Fruit fly (Drosophila melanogaster) whole organism, embryonic: ENCODE results near the gene Jon66Cii.
A peak's percentile ranks its signal among the peaks of the same experiment; 100 is the strongest.

Experiments used
- Adf1 ChIP-seq: fragments of 200-800 bp; sonication (Bioruptor generic); IDR thresholded peaks from 2 replicates; pipeline ENCODE4 v1.3.6; 2022; ENCODE audit warnings: missing biosample characterization, missing genetic modification characterization
- Asciz ChIP-seq: fragments of 200-800 bp; sonication (Bioruptor generic); optimal IDR thresholded peaks from 2 replicates; lab custom pipeline; 2017; ENCODE audit warnings: missing biosample characterization, mild to moderate bottlenecking, missing genetic modification characterization, missing genetic modification reagents
- Atf6 ChIP-seq: fragments of 200-800 bp; sonication (Bioruptor generic); IDR thresholded peaks from 2 replicates; pipeline ENCODE4 v1.3.6; 2022; ENCODE audit warnings: missing biosample characterization, missing genetic modification characterization
- C15 ChIP-seq: fragments of 200-800 bp; sonication (Bioruptor generic); IDR thresholded peaks from 3 replicates; pipeline ENCODE4 v1.3.6; 2022; ENCODE audit warnings: missing biosample characterization, missing genetic modification characterization
- CG10366 ChIP-seq: fragments of 200-800 bp; sonication (Bioruptor generic); IDR thresholded peaks from 2 replicates; pipeline ENCODE4 v1.3.6; 2022; ENCODE audit warnings: missing biosample characterization, missing genetic modification characterization
- CG11504 ChIP-seq: fragments of 200-800 bp; sonication (Bioruptor generic); optimal IDR thresholded peaks from 3 replicates; lab custom pipeline; 2019; ENCODE audit warnings: missing biosample characterization, mild to moderate bottlenecking, missing genetic modification characterization, moderate library complexity
- CG11696 ChIP-seq: fragments of 200-800 bp; sonication (Bioruptor generic); IDR thresholded peaks from 2 replicates; pipeline ENCODE4 v1.3.6; 2022; ENCODE audit warnings: missing biosample characterization, missing genetic modification characterization
- CG13287 ChIP-seq: fragments of 200-800 bp; sonication (Bioruptor generic); IDR thresholded peaks from 2 replicates; pipeline ENCODE4 v1.3.6; 2022; ENCODE audit warnings: missing biosample characterization, missing genetic modification characterization; ENCODE audit not compliant: partially characterized antibody
- CG13624 ChIP-seq: fragments of 200-800 bp; sonication (Bioruptor generic); optimal IDR thresholded peaks from 2 replicates; lab custom pipeline; 2016; ENCODE audit warnings: missing biosample characterization, missing genetic modification characterization
- CG14710 ChIP-seq: fragments of 200-800 bp; sonication (Bioruptor generic); optimal IDR thresholded peaks from 3 replicates; lab custom pipeline; 2019; ENCODE audit warnings: missing biosample characterization, mild to moderate bottlenecking, missing genetic modification characterization, moderate library complexity
- CG16779 ChIP-seq: fragments of 200-800 bp; sonication (Bioruptor generic); IDR thresholded peaks from 2 replicates; pipeline ENCODE4 v1.3.6; 2022; ENCODE audit warnings: missing biosample characterization, missing genetic modification characterization
- CG16815 ChIP-seq: fragments of 200-800 bp; sonication (Bioruptor generic); optimal IDR thresholded peaks from 3 replicates; lab custom pipeline; 2017; ENCODE audit warnings: missing biosample characterization, mild to moderate bottlenecking, missing genetic modification characterization
- CG16863 ChIP-seq: fragments of 200-800 bp; sonication (Bioruptor generic); optimal IDR thresholded peaks from 3 replicates; lab custom pipeline; 2016; ENCODE audit warnings: missing biosample characterization, missing genetic modification characterization
- CG17612 ChIP-seq: fragments of 200-800 bp; sonication (Bioruptor generic); IDR thresholded peaks from 2 replicates; pipeline ENCODE4 v1.3.6; 2022; ENCODE audit warnings: missing biosample characterization, missing genetic modification characterization
- CG17829 ChIP-seq: fragments of 200-800 bp; optimal IDR thresholded peaks from 2 replicates; lab custom pipeline; 2019; ENCODE audit warnings: missing biosample characterization, mild to moderate bottlenecking, missing genetic modification characterization, moderate library complexity
- CG2678 ChIP-seq: fragments of 200-800 bp; sonication (Bioruptor generic); optimal IDR thresholded peaks from 3 replicates; lab custom pipeline; 2019; ENCODE audit warnings: missing biosample characterization, mild to moderate bottlenecking, missing genetic modification characterization, moderate library complexity
- CG32532 ChIP-seq: fragments of 200-800 bp; sonication (Bioruptor generic); IDR thresholded peaks from 2 replicates; pipeline ENCODE4 v1.3.6; 2022; ENCODE audit warnings: missing biosample characterization, missing genetic modification characterization
- CG34224 ChIP-seq: fragments of 200-800 bp; sonication (Bioruptor generic); IDR thresholded peaks from 3 replicates; pipeline ENCODE4 v1.3.6; 2022; ENCODE audit warnings: missing biosample characterization, missing genetic modification characterization; ENCODE audit not compliant: partially characterized antibody
- CG34376 ChIP-seq: fragments of 200-800 bp; sonication (Bioruptor generic); optimal IDR thresholded peaks from 2 replicates; lab custom pipeline; 2018; ENCODE audit warnings: missing biosample characterization, mild to moderate bottlenecking, missing genetic modification characterization
- CG3838 ChIP-seq: fragments of 200-800 bp; sonication (Bioruptor generic); optimal IDR thresholded peaks from 3 replicates; lab custom pipeline; 2016; ENCODE audit warnings: missing biosample characterization, missing genetic modification characterization
- CG6654 ChIP-seq: fragments of 200-800 bp; sonication (Bioruptor generic); optimal IDR thresholded peaks from 2 replicates; lab custom pipeline; 2017; ENCODE audit warnings: missing biosample characterization, mild to moderate bottlenecking, missing genetic modification characterization
- CG8281 ChIP-seq: fragments of 200-800 bp; sonication (Bioruptor generic); optimal IDR thresholded peaks from 2 replicates; lab custom pipeline; 2018; ENCODE audit warnings: missing biosample characterization, mild to moderate bottlenecking, missing genetic modification characterization, moderate library complexity
- Dref ChIP-seq: fragments of 200-800 bp; sonication (Bioruptor generic); IDR thresholded peaks from 2 replicates; pipeline ENCODE4 v1.3.6; 2022; ENCODE audit warnings: missing biosample characterization, missing genetic modification characterization
- ERR ChIP-seq: fragments of 200-800 bp; sonication (Bioruptor generic); optimal IDR thresholded peaks from 2 replicates; lab custom pipeline; 2016; ENCODE audit warnings: missing biosample characterization, missing genetic modification characterization
- Elba2 ChIP-seq: fragments of 200-800 bp; sonication (Bioruptor generic); optimal IDR thresholded peaks from 3 replicates; lab custom pipeline; 2016; ENCODE audit warnings: missing biosample characterization, missing genetic modification characterization
- Hmx ChIP-seq: fragments of 200-800 bp; sonication (Bioruptor generic); optimal IDR thresholded peaks from 2 replicates; lab custom pipeline; 2016; ENCODE audit warnings: missing biosample characterization, missing genetic modification characterization
- Hr51 ChIP-seq, 2 experiments: fragments of 200-800 bp; sonication (Bioruptor generic); optimal IDR thresholded peaks; 2 replicates in 1 of 2; 3 replicates in 1 of 2; lab custom pipeline; 2016 to 2018; ENCODE audit warnings: missing biosample characterization in 2 of 2, missing genetic modification characterization in 2 of 2, mild to moderate bottlenecking in 1 of 2, moderate library complexity in 1 of 2
- Jarid2 ChIP-seq: fragments of 200-800 bp; sonication (Bioruptor generic); optimal IDR thresholded peaks from 3 replicates; lab custom pipeline; 2017; ENCODE audit warnings: mild to moderate bottlenecking, missing biosample characterization, missing genetic modification reagents, missing genetic modification characterization
- Oli ChIP-seq: fragments of 200-800 bp; sonication (Bioruptor generic); optimal IDR thresholded peaks from 2 replicates; lab custom pipeline; 2018; ENCODE audit warnings: missing biosample characterization, mild to moderate bottlenecking, missing genetic modification characterization, moderate library complexity
- Optix ChIP-seq: fragments of 200-800 bp; sonication (Bioruptor generic); IDR thresholded peaks from 3 replicates; pipeline ENCODE4 v1.3.6; 2022; ENCODE audit warnings: missing biosample characterization, missing genetic modification characterization
- amos ChIP-seq: fragments of 200-800 bp; sonication (Bioruptor generic); IDR thresholded peaks from 2 replicates; pipeline ENCODE4 v1.3.6; 2022; ENCODE audit warnings: missing biosample characterization, missing genetic modification characterization; ENCODE audit not compliant: partially characterized antibody
- az2 ChIP-seq: fragments of 200-800 bp; sonication (Bioruptor generic); optimal IDR thresholded peaks from 3 replicates; lab custom pipeline; 2016; ENCODE audit warnings: missing biosample characterization, missing genetic modification characterization
- chif ChIP-seq, 2 experiments: fragments of 200-800 bp; sonication (Bioruptor generic); optimal IDR thresholded peaks; 3 replicates each; lab custom pipeline; 2016; ENCODE audit warnings: missing biosample characterization in 2 of 2, missing genetic modification characterization in 2 of 2
- fd3F ChIP-seq: fragments of 200-800 bp; sonication (Bioruptor generic); optimal IDR thresholded peaks from 2 replicates; lab custom pipeline; 2018; ENCODE audit warnings: missing biosample characterization, mild to moderate bottlenecking, missing genetic modification characterization, moderate library complexity
- fd64A ChIP-seq: fragments of 200-800 bp; sonication (Bioruptor generic); optimal IDR thresholded peaks from 3 replicates; lab custom pipeline; 2018; ENCODE audit warnings: missing biosample characterization, mild to moderate bottlenecking, missing genetic modification characterization
- grau ChIP-seq: fragments of 200-800 bp; optimal IDR thresholded peaks from 3 replicates; lab custom pipeline; 2019; ENCODE audit warnings: missing biosample characterization, mild to moderate bottlenecking, missing genetic modification characterization, moderate library complexity
- gsb-n ChIP-seq: fragments of 200-800 bp; sonication (Bioruptor generic); optimal IDR thresholded peaks from 3 replicates; lab custom pipeline; 2018; ENCODE audit warnings: missing biosample characterization, mild to moderate bottlenecking, missing genetic modification characterization
- gt ChIP-seq: fragments of 200-800 bp; sonication (Bioruptor generic); IDR thresholded peaks from 2 replicates; pipeline ENCODE4 v1.3.6; 2022; ENCODE audit warnings: missing biosample characterization, missing genetic modification characterization
- hbn ChIP-seq: fragments of 200-800 bp; sonication (Bioruptor generic); IDR thresholded peaks from 2 replicates; pipeline ENCODE4 v1.3.6; 2022; ENCODE audit warnings: missing biosample characterization, missing genetic modification characterization; ENCODE audit not compliant: partially characterized antibody
- ind ChIP-seq: fragments of 200-800 bp; sonication (Bioruptor generic); optimal IDR thresholded peaks from 3 replicates; lab custom pipeline; 2016; ENCODE audit warnings: missing biosample characterization, missing genetic modification characterization
- mam ChIP-seq: fragments of 200-800 bp; sonication (Bioruptor generic); optimal IDR thresholded peaks from 3 replicates; lab custom pipeline; 2016; ENCODE audit warnings: missing biosample characterization, missing genetic modification characterization
- pita ChIP-seq: fragments of 200-800 bp; sonication (Bioruptor generic); optimal IDR thresholded peaks from 2 replicates; lab custom pipeline; 2017; ENCODE audit warnings: missing biosample characterization, mild to moderate bottlenecking, missing genetic modification characterization
- pros ChIP-seq: fragments of 200-800 bp; sonication (Bioruptor generic); optimal IDR thresholded peaks from 3 replicates; lab custom pipeline; 2019; ENCODE audit warnings: missing biosample characterization, mild to moderate bottlenecking, missing genetic modification characterization, moderate library complexity
- tna ChIP-seq: fragments of 200-800 bp; sonication (Bioruptor generic); IDR thresholded peaks from 2 replicates; pipeline ENCODE4 v1.3.6; 2022; ENCODE audit warnings: missing biosample characterization, missing genetic modification characterization; ENCODE audit not compliant: partially characterized antibody
- tup ChIP-seq: fragments of 200-800 bp; sonication (Bioruptor generic); optimal IDR thresholded peaks from 2 replicates; lab custom pipeline; 2016; ENCODE audit warnings: missing biosample characterization, mild to moderate bottlenecking, missing genetic modification characterization, moderate library complexity
- twi ChIP-seq: fragments of 200-800 bp; optimal IDR thresholded peaks from 2 replicates; lab custom pipeline; 2019; ENCODE audit warnings: missing biosample characterization, mild to moderate bottlenecking, missing genetic modification characterization, moderate library complexity
- yki ChIP-seq: fragments of >200 bp; optimal IDR thresholded peaks from 3 replicates; lab custom pipeline; 2018
- zfh1 ChIP-seq: fragments of 200-800 bp; sonication (Bioruptor generic); IDR thresholded peaks from 3 replicates; pipeline ENCODE4 v1.3.6; 2022; ENCODE audit warnings: missing biosample characterization, missing genetic modification characterization
- zfh2 ChIP-seq: fragments of 200-800 bp; sonication (Bioruptor generic); optimal IDR thresholded peaks from 2 replicates; lab custom pipeline; 2016; ENCODE audit warnings: missing biosample characterization, missing genetic modification characterization

The Jon66Cii gene

DNA sequence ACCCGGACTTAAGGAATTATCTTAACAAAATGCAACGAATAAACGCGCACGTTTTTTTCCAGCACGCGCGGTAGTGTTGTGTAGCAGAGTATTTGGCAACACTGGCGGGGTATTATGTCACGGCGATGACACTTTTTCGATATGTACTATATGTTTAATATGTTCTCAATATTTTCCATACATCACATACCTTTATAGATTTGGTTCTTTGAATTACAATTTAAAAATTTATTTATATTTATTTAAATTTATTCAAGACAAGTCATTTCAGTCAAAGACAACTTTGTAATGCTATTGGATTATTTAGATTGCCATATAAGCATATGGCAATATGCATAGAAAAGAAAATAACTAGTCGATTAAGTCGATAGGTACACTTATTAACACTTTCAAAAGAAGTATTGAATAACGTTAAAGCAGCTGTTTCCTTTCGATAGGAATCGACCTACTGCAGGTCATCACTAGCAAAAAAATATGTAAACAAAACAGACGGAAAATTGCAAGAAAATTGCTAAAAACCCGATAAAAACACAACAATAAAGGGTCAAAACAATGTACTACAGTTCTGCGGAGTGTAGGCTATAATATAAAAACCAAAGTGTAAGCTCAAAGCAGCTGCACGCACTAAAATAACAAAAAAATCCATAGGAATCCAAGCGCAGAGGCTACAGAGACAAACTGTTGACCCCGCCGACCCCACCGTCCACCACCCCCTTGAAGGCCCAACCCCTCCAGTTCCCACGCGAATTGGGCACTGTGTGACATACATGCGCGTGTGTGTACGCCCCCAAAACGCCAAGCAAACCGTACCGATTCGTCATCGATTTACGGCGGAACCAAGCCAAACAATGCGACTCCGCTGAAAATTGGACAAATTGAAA lies 47.1 kb downstream of the Jon66Cii start, which contains the start of the genes CG7182 and GAPcenA (continued):
- peak; percentile 60 for TF ChIP-seq Elba2 (GFP tag; lab: Kevin White, UChicago)
- TF ChIP-seq pita = no peak
- TF ChIP-seq CG16863 (GFP tag; lab: Kevin White, UChicago) = no peak
- TF ChIP-seq CG16815 = peak; percentile 35
- TF ChIP-seq grau (tag; lab: Kevin White, UChicago) = peak; percentile 76
- TF ChIP-seq CG16779 = no peak
- TF ChIP-seq CG32532 (GFP tag; lab: Robert Waterston, UW) = peak; percentile 45
- TF ChIP-seq ERR = no peak
- TF ChIP-seq CG2678 = peak; percentile 82
- TF ChIP-seq tna = no peak
- no peak for TF ChIP-seq Hmx (GFP tag; lab: Kevin White, UChicago)
- no peak for TF ChIP-seq tup
- no peak for TF ChIP-seq Optix (GFP tag; lab: Robert Waterston, UW)
- peak; percentile 29 to 72 for TF ChIP-seq Hr51 (GFP tag; optimal IDR thresholded peaks at IDR 0.05; lab: Kevin White, UChicago)
- TF ChIP-seq fd64A (GFP tag; lab: Kevin White, UChicago) = no peak
- TF ChIP-seq CG10366 (GFP tag; lab: Robert Waterston, UW) = peak; percentile 44
- TF ChIP-seq Jarid2 = no peak
- TF ChIP-seq gt (GFP tag; lab: Robert Waterston, UW) = no peak
- TF ChIP-seq hbn = peak; percentile 40; the same call in 1 of the 2 replicates
- peak; percentile 43; the same call in 1 of the 3 replicates for TF ChIP-seq CG34224 (GFP tag; lab: Robert Waterston, UW)
- TF ChIP-seq Asciz (GFP tag; lab: Kevin White, UChicago) = peak; percentile 47
- peak; percentile 66 for TF ChIP-seq gsb-n
- TF ChIP-seq Atf6 (GFP tag; lab: Robert Waterston, UW) = no peak
- no peak for TF ChIP-seq CG17612 (GFP tag; lab: Robert Waterston, UW)
- TF ChIP-seq CG14710 (tag; lab: Kevin White, UChicago) = peak; percentile 90
- TF ChIP-seq CG11696 = no peak
- peak; percentile 83 for TF ChIP-seq CG17829 (tag; lab: Kevin White, UChicago)
- peak; percentile 70 for TF ChIP-seq Oli (tag; lab: Kevin White, UChicago)
- peak; percentile 43 for TF ChIP-seq CG8281 (tag; lab: Kevin White, UChicago)
- no peak for TF ChIP-seq pros (GFP tag; lab: Kevin White, UChicago)
- TF ChIP-seq chif (GFP tag; optimal IDR thresholded peaks at IDR 0.05; lab: Kevin White, UChicago) = peak; percentile 1 to 15
- no peak for TF ChIP-seq C15 (GFP tag; lab: Robert Waterston, UW)
- peak; percentile 41 for TF ChIP-seq zfh2 (GFP tag; lab: Kevin White, UChicago)
- no peak; the same call in 1 of the 2 replicates for TF ChIP-seq Adf1 (GFP tag; lab: Robert Waterston, UW)
- TF ChIP-seq fd3F (GFP tag; lab: Kevin White, UChicago) = peak; percentile 68
- no peak for TF ChIP-seq zfh1
- peak; percentile 22 for TF ChIP-seq CG6654 (GFP tag; lab: Kevin White, UChicago)
- no peak for TF ChIP-seq CG34376 (GFP tag; lab: Kevin White, UChicago)
- TF ChIP-seq CG13624 = peak; percentile 19
- peak; percentile 51 for TF ChIP-seq az2 (GFP tag; lab: Kevin White, UChicago)
- TF ChIP-seq CG3838 (GFP tag; lab: Kevin White, UChicago) = no peak
- peak; percentile 71 for TF ChIP-seq ind
- no peak for TF ChIP-seq CG11504 (tag; lab: Kevin White, UChicago)
- TF ChIP-seq CG13287 (GFP tag; lab: Robert Waterston, UW) = peak; percentile 68
- no peak for TF ChIP-seq yki
- TF ChIP-seq twi (tag; lab: Kevin White, UChicago) = peak; percentile 76
- TF ChIP-seq Dref (GFP tag; lab: Robert Waterston, UW) = peak; percentile 67
- peak; percentile 73 for TF ChIP-seq mam (GFP tag; lab: Kevin White, UChicago)
- peak; percentile 35; the same call in 1 of the 2 replicates for TF ChIP-seq amos
